Worm (Caenorhabditis elegans) whole organism, L2 larva: Measurements from ENCODE around the gene nhr-39.
A peak's percentile ranks its signal among the peaks of the same experiment; 100 is the strongest.

Source experiments
- F13H6.1 ChIP-seq: sonication (generic microtip); optimal IDR thresholded peaks from 2 replicates; lab custom pipeline; 2016; ENCODE audit warnings: missing genetic modification characterization, missing compliant biosample characterization
- R02D3.7 ChIP-seq: fragments of 150-350 bp; optimal IDR thresholded peaks from 2 replicates; lab custom pipeline; 2014; ENCODE audit warnings: missing biosample characterization, missing genetic modification characterization
- Y55F3AM.14 ChIP-seq: fragments of 200-800 bp; sonication (Bioruptor generic); optimal IDR thresholded peaks from 2 replicates; lab custom pipeline; 2018; ENCODE audit warnings: mild to moderate bottlenecking, missing genetic modification characterization, missing compliant biosample characterization
- ZK546.5 ChIP-seq: sonication (generic microtip); optimal IDR thresholded peaks from 2 replicates; lab custom pipeline; 2017; ENCODE audit warnings: missing biosample characterization, missing genetic modification characterization
- alr-1 ChIP-seq: fragments of 150-350 bp; optimal IDR thresholded peaks from 2 replicates; lab custom pipeline; 2014; ENCODE audit warnings: missing biosample characterization, missing genetic modification characterization
- ama-1 ChIP-seq: fragments of 150-350 bp; optimal IDR thresholded peaks from 2 replicates; lab custom pipeline; 2018; ENCODE audit warnings: inconsistent platforms
- blmp-1 ChIP-seq: sonication (generic microtip); optimal IDR thresholded peaks from 2 replicates; lab custom pipeline; 2017; ENCODE audit warnings: missing genetic modification characterization, mild to moderate bottlenecking, missing compliant biosample characterization, antibody characterized with exemption, moderate library complexity; ENCODE audit not compliant: insufficient read depth
- ceh-82 ChIP-seq: fragments of 150-350 bp; optimal IDR thresholded peaks from 2 replicates; lab custom pipeline; 2014; ENCODE audit warnings: missing biosample characterization, missing genetic modification characterization
- egl-27 ChIP-seq: sonication (generic microtip); optimal IDR thresholded peaks from 3 replicates; lab custom pipeline; 2017; ENCODE audit warnings: missing biosample characterization, missing genetic modification reagents, missing genetic modification characterization
- elt-3 ChIP-seq: sonication (generic microtip); optimal IDR thresholded peaks from 2 replicates; lab custom pipeline; 2017; ENCODE audit warnings: missing biosample characterization, missing genetic modification characterization
- fos-1 ChIP-seq: fragments of 150-350 bp; optimal IDR thresholded peaks from 2 replicates; lab custom pipeline; 2014; ENCODE audit warnings: missing biosample characterization, missing genetic modification characterization
- gmeb-1 ChIP-seq: fragments of 150-350 bp; optimal IDR thresholded peaks from 2 replicates; lab custom pipeline; 2014; ENCODE audit warnings: missing biosample characterization, missing genetic modification characterization
- lin-11 ChIP-seq: fragments of 150-350 bp; sonication (generic microtip); optimal IDR thresholded peaks from 2 replicates; lab custom pipeline; 2014; ENCODE audit warnings: missing biosample characterization, missing genetic modification characterization, inconsistent platforms, mixed read lengths
- lin-39 ChIP-seq: fragments of 150-350 bp; optimal IDR thresholded peaks from 2 replicates; lab custom pipeline; 2014; ENCODE audit warnings: missing biosample characterization, missing genetic modification reagents, missing genetic modification characterization
- lsy-2 ChIP-seq, 2 experiments: fragments of 150-350 bp in 1 of 2; sonication (generic microtip) in 1 of 2; optimal IDR thresholded peaks; 2 replicates each; lab custom pipeline; 2014 to 2017; ENCODE audit warnings: missing biosample characterization in 2 of 2, missing genetic modification characterization in 2 of 2
- mab-5 ChIP-seq: fragments of 150-350 bp; optimal IDR thresholded peaks from 2 replicates; lab custom pipeline; 2014; ENCODE audit warnings: missing biosample characterization, missing genetic modification characterization
- mdl-1 ChIP-seq, 2 experiments: fragments of 150-350 bp in 1 of 2; sonication (generic microtip) in 1 of 2; optimal IDR thresholded peaks; 2 replicates each; lab custom pipeline; 2017; ENCODE audit warnings: missing biosample characterization in 2 of 2, missing genetic modification characterization in 2 of 2
- nhr-11 ChIP-seq: fragments of 150-350 bp; optimal IDR thresholded peaks from 2 replicates; lab custom pipeline; 2014; ENCODE audit warnings: missing biosample characterization, missing genetic modification characterization
- nhr-12 ChIP-seq: fragments of 150-350 bp; optimal IDR thresholded peaks from 2 replicates; lab custom pipeline; 2014; ENCODE audit warnings: missing biosample characterization, missing genetic modification characterization
- nhr-129 ChIP-seq: fragments of 150-350 bp; optimal IDR thresholded peaks from 2 replicates; lab custom pipeline; 2014; ENCODE audit warnings: missing biosample characterization, missing genetic modification characterization
- nhr-21 ChIP-seq: fragments of 150-350 bp; optimal IDR thresholded peaks from 2 replicates; lab custom pipeline; 2014; ENCODE audit warnings: missing biosample characterization, missing genetic modification characterization
- nhr-23 ChIP-seq: fragments of 150-350 bp; optimal IDR thresholded peaks from 2 replicates; lab custom pipeline; 2014; ENCODE audit warnings: missing biosample characterization, missing genetic modification reagents, missing genetic modification characterization
- nhr-25 ChIP-seq: fragments of 150-350 bp; sonication (generic microtip); optimal IDR thresholded peaks from 3 replicates; lab custom pipeline; 2014; ENCODE audit warnings: missing biosample characterization, missing genetic modification characterization
- nhr-6 ChIP-seq: fragments of 150-350 bp; optimal IDR thresholded peaks from 2 replicates; lab custom pipeline; 2014; ENCODE audit warnings: missing biosample characterization, missing genetic modification characterization
- peb-1 ChIP-seq: fragments of 150-350 bp; optimal IDR thresholded peaks from 2 replicates; lab custom pipeline; 2014; ENCODE audit warnings: missing biosample characterization, missing genetic modification characterization
- sem-4 ChIP-seq: fragments of 150-350 bp; optimal IDR thresholded peaks from 2 replicates; lab custom pipeline; 2014; ENCODE audit warnings: missing biosample characterization, missing genetic modification reagents, missing genetic modification characterization
- skn-1 ChIP-seq: sonication (generic microtip); optimal IDR thresholded peaks from 2 replicates; lab custom pipeline; 2017; ENCODE audit warnings: missing biosample characterization, missing genetic modification characterization
- sma-3 ChIP-seq: sonication (generic microtip); optimal IDR thresholded peaks from 2 replicates; lab custom pipeline; 2016; ENCODE audit warnings: missing genetic modification reagents, missing genetic modification characterization, missing compliant biosample characterization
- sma-9 ChIP-seq, 2 experiments: fragments of 150-350 bp in 1 of 2; sonication (generic microtip) in 1 of 2; optimal IDR thresholded peaks; 2 replicates each; lab custom pipeline; 2014 to 2016; ENCODE audit warnings: missing genetic modification characterization in 2 of 2, mild to moderate bottlenecking in 1 of 2, missing biosample characterization in 1 of 2, missing compliant biosample characterization in 1 of 2, missing genetic modification reagents in 1 of 2, moderate library complexity in 1 of 2
- snpc-4 ChIP-seq: fragments of 150-350 bp; optimal IDR thresholded peaks from 2 replicates; lab custom pipeline; 2014; ENCODE audit warnings: missing biosample characterization, missing genetic modification characterization
- unc-55 ChIP-seq: fragments of 150-350 bp; sonication (generic microtip); optimal IDR thresholded peaks from 3 replicates; lab custom pipeline; 2014; ENCODE audit warnings: missing biosample characterization, missing genetic modification reagents, missing genetic modification characterization
- zag-1 ChIP-seq: fragments of 150-350 bp; optimal IDR thresholded peaks from 2 replicates; lab custom pipeline; 2014; ENCODE audit warnings: missing biosample characterization, missing genetic modification characterization
- ztf-1 ChIP-seq: fragments of 200-800 bp; sonication (Bioruptor generic); conservative IDR thresholded peaks from 2 replicates; pipeline ENCODE4 v1.3.6; 2022; ENCODE audit warnings: missing genetic modification characterization, missing compliant biosample characterization

The nhr-39 gene

ce11 chrV:9282110-9282509 is 21.0 kb upstream of the nhr-39 start, which contains the start of gene hlh-10:
hlh-10 (minus strand) TSS chrV:9282210.
- TF ChIP-seq elt-3 (no peak), gmeb-1 (tag; lab: Kevin White, UChicago) (no peak), nhr-12 (no peak), ztf-1 (GFP tag; lab: Robert Waterston, UW) (no peak), R02D3.7 (tag; lab: Kevin White, UChicago) (no peak)

ce11 chrV:9283452-9283851 is 19.7 kb upstream of the nhr-39 start:
- no peak for TF ChIP-seq R02D3.7 (tag; lab: Kevin White, UChicago)

ce11 chrV:9287460-9287859 is 15.7 kb upstream of the nhr-39 start, which contains the start of gene lron-2:
lron-2 (minus strand) TSS chrV:9287560.
- TF ChIP-seq lin-39 (tag; lab: Kevin White, UChicago) = no peak
- peak; percentile 17 for TF ChIP-seq peb-1 (tag; lab: Kevin White, UChicago)
- TF ChIP-seq snpc-4 = no peak

- no peak for TF ChIP-seq F13H6.1 (tag; lab: Kevin White, UChicago)
- no peak for TF ChIP-seq sma-9 (GFP tag; optimal IDR thresholded peaks at IDR 0.05; lab: Kevin White, UChicago)
- no peak for TF ChIP-seq sma-9 (tag; optimal IDR thresholded peaks at IDR 0.05; lab: Kevin White, UChicago)
- no peak for TF ChIP-seq ama-1 (lab: Kevin White, UChicago)
- no peak for TF ChIP-seq unc-55 (GFP tag; lab: Kevin White, UChicago)
- TF ChIP-seq mdl-1 (tag; optimal IDR thresholded peaks at IDR 0.05; lab: Kevin White, UChicago) = no peak
- TF ChIP-seq nhr-21 (tag; lab: Kevin White, UChicago) = no peak
- no peak for TF ChIP-seq nhr-23 (tag; lab: Kevin White, UChicago)
- TF ChIP-seq alr-1 (tag; lab: Kevin White, UChicago) = no peak
- no peak for TF ChIP-seq egl-27 (tag; lab: Kevin White, UChicago)
- no peak for TF ChIP-seq lsy-2 (tag; optimal IDR thresholded peaks at IDR 0.05; lab: Kevin White, UChicago)
- no peak for TF ChIP-seq peb-1 (tag; lab: Kevin White, UChicago)
- TF ChIP-seq Y55F3AM.14 (GFP tag; lab: Kevin White, UChicago) = no peak
- TF ChIP-seq ZK546.5 (tag; lab: Kevin White, UChicago) = no peak
- TF ChIP-seq elt-3 = no peak
- TF ChIP-seq nhr-25 (tag; lab: Kevin White, UChicago) = no peak
Measured at ce11 chrV:9291919-9292318, 11.2 kb upstream of the nhr-39 start, which contains the start of gene ZK682.7. ZK682.7 (minus strand) TSS chrV:9292165.

- TF ChIP-seq lsy-2 (tag; optimal IDR thresholded peaks at IDR 0.05; lab: Kevin White, UChicago) = no peak
- no peak for TF ChIP-seq snpc-4
- peak; percentile 28 for TF ChIP-seq lin-11 (tag; lab: Kevin White, UChicago)
- no peak for TF ChIP-seq lin-39 (tag; lab: Kevin White, UChicago)
- no peak for TF ChIP-seq Y55F3AM.14 (GFP tag; lab: Kevin White, UChicago)
- peak; percentile 3 for TF ChIP-seq nhr-21 (tag; lab: Kevin White, UChicago)
- no peak for TF ChIP-seq nhr-6 (tag; lab: Kevin White, UChicago)
- no peak for TF ChIP-seq nhr-23 (tag; lab: Kevin White, UChicago)
- TF ChIP-seq nhr-129 (tag; lab: Kevin White, UChicago) = no peak
- TF ChIP-seq unc-55 (GFP tag; lab: Kevin White, UChicago) = peak; percentile 29
- TF ChIP-seq alr-1 (tag; lab: Kevin White, UChicago) = no peak
- no peak for TF ChIP-seq F13H6.1 (tag; lab: Kevin White, UChicago)
- TF ChIP-seq zag-1 (tag; lab: Kevin White, UChicago) = peak; percentile 17
Measured at ce11 chrV:9293359-9293758, 9.8 kb upstream of the nhr-39 start.

- TF ChIP-seq elt-3 (no peak), skn-1 (tag; lab: Kevin White, UChicago) (no peak), nhr-6 (tag; lab: Kevin White, UChicago) (no peak), F13H6.1 (tag; lab: Kevin White, UChicago) (peak; percentile 17), fos-1 (no peak)
Measured at ce11 chrV:9295581-9295980, 7.5 kb upstream of the nhr-39 start.

ce11 chrV:9297332-9297731 is 5.8 kb upstream of the nhr-39 start, which contains the start of gene F44A2.5:
F44A2.5 (plus strand) TSS chrV:9297632.
- TF ChIP-seq ceh-82 (tag; lab: Kevin White, UChicago) (no peak), sma-9 (GFP tag; optimal IDR thresholded peaks at IDR 0.05; lab: Kevin White, UChicago) (no peak), sma-9 (tag; optimal IDR thresholded peaks at IDR 0.05; lab: Kevin White, UChicago) (no peak), nhr-21 (tag; lab: Kevin White, UChicago) (no peak), blmp-1 (no peak), peb-1 (tag; lab: Kevin White, UChicago) (no peak), nhr-23 (tag; lab: Kevin White, UChicago) (no peak), mdl-1 (tag; optimal IDR thresholded peaks at IDR 0.05; lab: Kevin White, UChicago) (no peak), nhr-11 (no peak), sem-4 (tag; lab: Kevin White, UChicago) (no peak), sma-3 (GFP tag; lab: Kevin White, UChicago) (no peak), unc-55 (GFP tag; lab: Kevin White, UChicago) (no peak), egl-27 (tag; lab: Kevin White, UChicago) (no peak), F13H6.1 (tag; lab: Kevin White, UChicago) (no peak), mab-5 (tag; lab: Kevin White, UChicago) (no peak), snpc-4 (no peak)
